Worm (Caenorhabditis elegans): ENCODE measurements around the gene B0252.1.

DNA sequence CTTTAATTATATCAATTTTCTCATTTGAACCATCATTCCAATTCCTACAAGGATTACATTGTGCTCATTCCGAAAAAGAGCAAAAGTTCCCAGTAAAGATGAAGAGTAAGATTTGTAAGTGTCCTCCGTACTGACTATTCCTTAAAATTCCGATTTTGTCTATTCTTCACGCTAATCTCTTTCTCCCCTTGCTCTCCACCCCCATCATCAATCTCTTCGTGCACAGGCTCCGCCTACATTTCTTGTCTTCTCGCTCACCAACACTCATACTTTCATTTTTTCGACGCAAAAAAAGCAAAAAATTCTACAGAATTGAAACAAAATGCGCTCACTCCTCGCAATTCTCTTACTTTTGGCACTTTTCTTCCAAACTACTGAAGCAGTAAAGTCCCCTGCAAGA lies 3.6 kb upstream of the B0252.1 start, which contains the start of gene B0252.8:
- TF ChIP-seq arid-1 (GFP tag; conservative IDR thresholded peaks at IDR 0.05) (no peak), aly-2 (tag; optimal IDR thresholded peaks at IDR 0.05) (no peak), ceh-28 (tag; optimal IDR thresholded peaks at IDR 0.05) (no peak), saeg-2 (GFP tag; IDR thresholded peaks at IDR 0.05) (no peak), zip-11 (GFP tag; IDR thresholded peaks at IDR 0.05) (no peak), dmd-8 (GFP tag; IDR thresholded peaks at IDR 0.05) (no peak), ceh-62 (tag; optimal IDR thresholded peaks at IDR 0.05) (no peak)
